Fruit fly (Drosophila melanogaster): ENCODE measurements around the gene CG10445.

DNA sequence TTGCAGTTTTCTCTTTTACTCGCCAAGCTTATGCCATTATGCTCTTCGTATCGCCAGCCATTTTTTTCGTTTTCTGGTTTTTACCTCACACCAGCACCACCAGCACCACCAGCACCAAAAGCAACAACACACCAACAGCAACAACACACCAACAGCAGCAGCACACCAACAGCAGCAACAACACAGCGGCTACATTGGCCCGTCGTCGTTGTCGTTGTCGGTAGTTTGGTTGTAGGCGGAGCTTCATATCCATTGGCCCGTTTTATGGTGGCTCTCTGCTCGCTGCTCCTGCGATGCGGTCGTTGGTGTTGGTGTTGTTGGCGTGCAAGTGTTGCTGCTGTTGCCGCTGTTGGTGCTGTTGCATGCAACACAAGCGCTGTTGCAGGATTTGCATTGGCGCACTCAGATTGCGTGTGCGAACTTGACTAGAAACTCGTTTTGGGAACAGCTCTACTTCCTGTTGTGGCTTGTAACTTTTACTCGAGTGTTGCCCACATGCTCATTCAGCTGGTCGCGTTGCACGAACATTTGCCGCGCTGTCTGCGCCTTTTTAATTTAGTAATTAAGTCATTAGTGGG, 16.8 kb upstream of the CG10445 start:
- TF ChIP-seq Dif (GFP tag; optimal IDR thresholded peaks at IDR 0.05; ENCODE audit: partially characterized antibody) (no peak), ey (GFP tag; optimal IDR thresholded peaks at IDR 0.05) (no peak), pan (optimal IDR thresholded peaks at IDR 0.05) (no peak), Hr83 (GFP tag; optimal IDR thresholded peaks at IDR 0.05; ENCODE audit: poor library complexity, severe bottlenecking) (no peak), foxo (GFP tag; optimal IDR thresholded peaks at IDR 0.05) (no peak), br (GFP tag; optimal IDR thresholded peaks at IDR 0.05) (no peak)
